Fruit fly (Drosophila melanogaster): ENCODE measurements around the gene Ttc1.

Ttc1 gene

DNA sequence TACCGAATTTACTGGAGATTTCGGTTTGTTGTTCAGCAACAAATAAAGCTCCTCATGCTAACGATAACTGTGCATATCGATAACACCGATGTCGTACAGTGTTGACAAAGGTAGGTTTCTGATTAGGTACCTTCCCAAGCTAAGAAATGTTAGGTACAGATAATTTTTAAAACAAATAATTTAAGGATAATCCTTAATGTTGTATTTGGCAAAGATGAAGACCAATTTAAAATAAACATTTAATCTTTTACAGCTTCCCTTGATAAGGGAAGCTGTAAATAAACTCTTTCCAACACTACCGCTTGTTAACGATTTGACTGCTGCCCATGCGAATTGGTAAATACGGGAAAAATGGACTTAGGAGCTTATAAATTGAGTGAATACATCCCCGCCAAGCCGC lies at the start of gene Ttc1, which contains the start of gene CG14882 (continued):
- TF ChIP-seq caup (GFP tag; optimal IDR thresholded peaks at IDR 0.05; ENCODE audit: severe bottlenecking) (peak; percentile 83), tap (tag; optimal IDR thresholded peaks at IDR 0.05) (no peak), tgo (GFP tag; IDR thresholded peaks at IDR 0.05) (peak; percentile 93), mld (GFP tag; IDR thresholded peaks at IDR 0.05; ENCODE audit: partially characterized antibody) (no peak), vfl (GFP tag; optimal IDR thresholded peaks at IDR 0.05) (peak; percentile 84), CG6813 (GFP tag; optimal IDR thresholded peaks at IDR 0.05) (peak; percentile 70), Atf-2 (GFP tag; optimal IDR thresholded peaks at IDR 0.05) (peak; percentile 77), Hand (GFP tag; optimal IDR thresholded peaks at IDR 0.05) (peak; percentile 62), CG4404 (GFP tag; IDR thresholded peaks at IDR 0.05) (peak; percentile 29; the same call in 1 of the 2 replicates), pnt (GFP tag; optimal IDR thresholded peaks at IDR 0.05) (peak; percentile 73), klu (GFP tag; IDR thresholded peaks at IDR 0.05) (peak; percentile 61), CG11695 (GFP tag; IDR thresholded peaks at IDR 0.05) (peak; percentile 86), CG6654 (GFP tag; optimal IDR thresholded peaks at IDR 0.05) (peak; percentile 22), Optix (GFP tag; IDR thresholded peaks at IDR 0.05) (peak; percentile 69), esg (GFP tag; conservative IDR thresholded peaks at IDR 0.05) (peak; percentile 85), Ssrp (tag; optimal IDR thresholded peaks at IDR 0.05) (peak; percentile 75), C15 (GFP tag; IDR thresholded peaks at IDR 0.05) (no peak; the same call in 2 of the 3 replicates), kay (GFP tag; optimal IDR thresholded peaks at IDR 0.05) (peak; percentile 77), CG13123 (GFP tag; optimal IDR thresholded peaks at IDR 0.05) (peak; percentile 84), CG1602 (GFP tag; optimal IDR thresholded peaks at IDR 0.05) (peak; percentile 84), Tbp (GFP tag; optimal IDR thresholded peaks at IDR 0.05) (no peak), pita (GFP tag; optimal IDR thresholded peaks at IDR 0.05) (no peak), schlank (tag; optimal IDR thresholded peaks at IDR 0.05) (peak; percentile 24), sc (optimal IDR thresholded peaks at IDR 0.05) (no peak), sc (GFP tag; optimal IDR thresholded peaks at IDR 0.05) (peak; percentile 61), CG17829 (tag; optimal IDR thresholded peaks at IDR 0.05) (peak; percentile 84), rib (GFP tag; IDR thresholded peaks at IDR 0.05) (peak; percentile 80), wor (GFP tag; IDR thresholded peaks at IDR 0.05) (peak; percentile 84), Nf-YA (GFP tag; IDR thresholded peaks at IDR 0.05) (no peak), CG2199 (GFP tag; IDR thresholded peaks at IDR 0.05) (peak; percentile 74; the same call in 1 of the 3 replicates), ara (GFP tag; IDR thresholded peaks at IDR 0.05) (peak; percentile 66), TFAM (GFP tag; optimal IDR thresholded peaks at IDR 0.05) (peak; percentile 1), Dll (GFP tag; IDR thresholded peaks at IDR 0.05; ENCODE audit: partially characterized antibody) (peak; percentile 53; the same call in 2 of the 4 replicates), Antp (GFP tag; optimal IDR thresholded peaks at IDR 0.05) (peak; percentile 79), CoRest (tag; optimal IDR thresholded peaks at IDR 0.05) (peak; percentile 85), CG15073 (GFP tag; optimal IDR thresholded peaks at IDR 0.05) (no peak), gcm (GFP tag; optimal IDR thresholded peaks at IDR 0.05) (peak; percentile 76), CG17186 (GFP tag; optimal IDR thresholded peaks at IDR 0.05) (no peak), Dp (GFP tag; optimal IDR thresholded peaks at IDR 0.05) (peak; percentile 44), CG9932 (GFP tag; IDR thresholded peaks at IDR 0.05) (peak; percentile 94), CG12219 (GFP tag; optimal IDR thresholded peaks at IDR 0.05) (peak; percentile 35), ken (GFP tag; IDR thresholded peaks at IDR 0.05) (peak; percentile 95), MTF-1 (GFP tag; optimal IDR thresholded peaks at IDR 0.05; ENCODE audit: borderline replicate concordance) (peak; percentile 27), stc (GFP tag; IDR thresholded peaks at IDR 0.05) (peak; percentile 76), CG1529 (GFP tag; optimal IDR thresholded peaks at IDR 0.05) (peak; percentile 62), nau (GFP tag; optimal IDR thresholded peaks at IDR 0.05) (no peak), psq (GFP tag; optimal IDR thresholded peaks at IDR 0.05) (peak; percentile 68), az2 (GFP tag; optimal IDR thresholded peaks at IDR 0.05) (peak; percentile 90), Trl (optimal IDR thresholded peaks at IDR 0.05) (no peak), Trl (GFP tag; optimal IDR thresholded peaks at IDR 0.05) (peak; percentile 88), CG3838 (GFP tag; optimal IDR thresholded peaks at IDR 0.05) (peak; percentile 71), nom (GFP tag; optimal IDR thresholded peaks at IDR 0.05) (peak; percentile 30)

Data from whole organism, embryonic.